Fruit fly (Drosophila melanogaster): ENCODE results near the gene RhoGAP16F.

DNA sequence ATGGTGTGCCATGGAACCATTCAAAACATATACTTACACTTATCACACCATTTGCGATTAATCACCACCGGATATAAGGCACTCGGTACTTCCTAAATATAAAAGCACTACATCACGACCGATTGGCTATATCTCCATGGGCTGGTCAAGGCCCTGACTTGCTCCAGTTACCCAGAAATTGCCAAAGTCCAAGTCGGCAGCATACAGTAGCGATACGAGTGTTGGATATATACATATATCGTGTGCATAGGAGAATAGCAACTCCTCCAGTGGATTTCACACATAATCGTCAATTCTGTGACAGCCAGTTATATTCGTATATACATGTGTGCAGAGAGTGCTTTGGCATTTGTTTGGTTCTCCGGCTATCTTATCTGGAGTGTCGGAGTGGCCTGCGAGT, 1.2 kb downstream of the RhoGAP16F start:
- TF ChIP-seq CG8478 (optimal IDR thresholded peaks at IDR 0.05) = no peak
- TF ChIP-seq CTCF (optimal IDR thresholded peaks at IDR 0.05) = no peak
